Fruit fly (Drosophila melanogaster): Measurements from ENCODE around the gene Mgat2.
A peak's percentile ranks its signal among the peaks of the same experiment; 100 is the strongest.

Mgat2 gene

dm6 chr3R:30004648-30005047 is 17.4 kb downstream of the Mgat2 start, which contains the start of the genes Nlp and Nph (continued):
- TF ChIP-seq CG31224 (GFP tag; IDR thresholded peaks at IDR 0.05) (no peak), CG16813 (GFP tag; IDR thresholded peaks at IDR 0.05; ENCODE audit: partially characterized antibody) (peak; percentile 86), Ptx1 (GFP tag; IDR thresholded peaks at IDR 0.05) (no peak), Optix (GFP tag; IDR thresholded peaks at IDR 0.05) (no peak), CG6765 (GFP tag; optimal IDR thresholded peaks at IDR 0.05) (no peak), dm (GFP tag; optimal IDR thresholded peaks at IDR 0.05) (peak; percentile 89), E2f2 (GFP tag; IDR thresholded peaks at IDR 0.05) (peak; percentile 45), Mes4 (GFP tag; optimal IDR thresholded peaks at IDR 0.05) (no peak), CG8089 (GFP tag; optimal IDR thresholded peaks at IDR 0.05) (no peak), CG2120 (GFP tag; optimal IDR thresholded peaks at IDR 0.05) (peak; percentile 45), knrl (GFP tag; IDR thresholded peaks at IDR 0.05; ENCODE audit: partially characterized antibody) (peak; percentile 88), hbn (GFP tag; IDR thresholded peaks at IDR 0.05; ENCODE audit: partially characterized antibody) (peak; percentile 88), sug (tag; optimal IDR thresholded peaks at IDR 0.05) (peak; percentile 48), sna (GFP tag; IDR thresholded peaks at IDR 0.05; ENCODE audit: partially characterized antibody) (peak; percentile 94), h (optimal IDR thresholded peaks at IDR 0.05) (no peak), Doc3 (GFP tag; IDR thresholded peaks at IDR 0.05; ENCODE audit: partially characterized antibody) (peak; percentile 94), CG4328 (GFP tag; optimal IDR thresholded peaks at IDR 0.05) (no peak), Ets97D (GFP tag; optimal IDR thresholded peaks at IDR 0.05) (peak; percentile 71), CG16815 (GFP tag; optimal IDR thresholded peaks at IDR 0.05) (no peak), Lim3 (GFP tag; IDR thresholded peaks at IDR 0.05) (no peak), zfh2 (GFP tag; optimal IDR thresholded peaks at IDR 0.05) (no peak), CG4730 (GFP tag; IDR thresholded peaks at IDR 0.05) (no peak), trh (GFP tag; optimal IDR thresholded peaks at IDR 0.05) (no peak), BtbVII (GFP tag; optimal IDR thresholded peaks at IDR 0.05) (no peak), Gsc (GFP tag; IDR thresholded peaks at IDR 0.05) (no peak), CG33557 (GFP tag; optimal IDR thresholded peaks at IDR 0.05) (no peak), Taf1 (GFP tag; IDR thresholded peaks at IDR 0.05) (no peak), ci (GFP tag; IDR thresholded peaks at IDR 0.05) (no peak), tin (GFP tag; optimal IDR thresholded peaks at IDR 0.05) (peak; percentile 43), schlank (tag; optimal IDR thresholded peaks at IDR 0.05) (no peak), Neu2 (GFP tag; optimal IDR thresholded peaks at IDR 0.05; ENCODE audit: borderline replicate concordance) (no peak), CG8359 (GFP tag; optimal IDR thresholded peaks at IDR 0.05; ENCODE audit: borderline replicate concordance) (no peak), CG15479 (GFP tag; optimal IDR thresholded peaks at IDR 0.05) (no peak), gro (GFP tag; optimal IDR thresholded peaks at IDR 0.05) (no peak), onecut (GFP tag; IDR thresholded peaks at IDR 0.05) (peak; percentile 41; the same call in 1 of the 2 replicates), CG16863 (GFP tag; optimal IDR thresholded peaks at IDR 0.05) (no peak), CG5180 (GFP tag; optimal IDR thresholded peaks at IDR 0.05) (no peak), aop (GFP tag; IDR thresholded peaks at IDR 0.05) (no peak), CG30403 (GFP tag; optimal IDR thresholded peaks at IDR 0.05) (peak; percentile 40), CG11093 (GFP tag; IDR thresholded peaks at IDR 0.05) (no peak), CG12659 (GFP tag; optimal IDR thresholded peaks at IDR 0.05) (peak; percentile 65), p53 (GFP tag; optimal IDR thresholded peaks at IDR 0.05) (no peak), CG42726 (GFP tag; IDR thresholded peaks at IDR 0.05; ENCODE audit: partially characterized antibody) (no peak), stc (GFP tag; IDR thresholded peaks at IDR 0.05) (no peak), CG15269 (tag; optimal IDR thresholded peaks at IDR 0.05) (no peak), wor (GFP tag; IDR thresholded peaks at IDR 0.05) (no peak), CG14441 (GFP tag; IDR thresholded peaks at IDR 0.05) (no peak), slp2 (GFP tag; optimal IDR thresholded peaks at IDR 0.05) (no peak), CG13123 (GFP tag; optimal IDR thresholded peaks at IDR 0.05) (no peak), vfl (GFP tag; optimal IDR thresholded peaks at IDR 0.05) (no peak), Nf-YB (GFP tag; optimal IDR thresholded peaks at IDR 0.05) (peak; percentile 12), tgo (GFP tag; IDR thresholded peaks at IDR 0.05) (no peak; the same call in 2 of the 3 replicates)

Measured in whole organism, embryonic.